Worm (Caenorhabditis elegans): ENCODE measurements around the gene W07G4.7.

DNA sequence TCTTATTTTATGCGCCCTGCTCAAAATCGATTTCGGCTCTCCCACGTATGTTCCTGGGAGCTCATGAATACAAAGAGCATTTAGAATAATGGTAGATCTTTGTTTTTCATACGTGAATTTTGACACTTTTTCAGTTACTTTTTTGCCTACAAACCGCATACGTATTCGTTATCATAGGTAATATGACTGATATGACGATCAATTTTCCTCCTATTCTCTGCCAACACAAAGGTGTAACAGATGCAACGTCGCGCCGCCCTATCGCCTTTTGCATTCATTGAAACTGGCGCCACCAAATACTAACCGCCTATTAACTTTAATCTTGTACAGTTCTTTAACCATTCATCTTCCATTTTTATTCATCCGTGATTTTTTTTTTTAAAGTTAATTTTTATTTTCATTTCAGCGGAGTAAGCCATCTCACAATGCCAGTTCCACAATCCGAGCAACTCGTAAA, 13.1 kb upstream of the W07G4.7 start, which contains the start of gene W07G4.5:
- TF ChIP-seq ztf-11 (tag; optimal IDR thresholded peaks at IDR 0.05) = no peak
- no peak for TF ChIP-seq lin-11 (tag; optimal IDR thresholded peaks at IDR 0.05)
- no peak for TF ChIP-seq mab-5 (tag; optimal IDR thresholded peaks at IDR 0.05)
- no peak for TF ChIP-seq gmeb-1 (tag; optimal IDR thresholded peaks at IDR 0.05)
- TF ChIP-seq nhr-23 (tag; optimal IDR thresholded peaks at IDR 0.05) = no peak
- TF ChIP-seq ama-1 (optimal IDR thresholded peaks at IDR 0.05) = no peak
- TF ChIP-seq elt-1 (tag; optimal IDR thresholded peaks at IDR 0.05) = no peak
- no peak for TF ChIP-seq egl-27 (tag; optimal IDR thresholded peaks at IDR 0.05)
- no peak for TF ChIP-seq lin-39 (tag; optimal IDR thresholded peaks at IDR 0.05)

All from whole organism, L2 larva.